Worm (Caenorhabditis elegans) whole organism, late embryonic: Measurements from ENCODE around the gene glt-1.

Experiments used
- K09A11.1 ChIP-seq: sonication (generic microtip); optimal IDR thresholded peaks from 2 replicates; lab custom pipeline; 2017; ENCODE audit warnings: antibody characterized with exemption, mild to moderate bottlenecking, missing genetic modification characterization, missing compliant biosample characterization; ENCODE audit not compliant: insufficient read depth
- T23F11.4 ChIP-seq: fragments of 200-800 bp; sonication (Bioruptor generic); optimal IDR thresholded peaks from 2 replicates; lab custom pipeline; 2018; ENCODE audit warnings: mild to moderate bottlenecking, missing genetic modification characterization, missing compliant biosample characterization
- Y22D7AL.16 ChIP-seq: sonication (generic microtip); optimal IDR thresholded peaks from 2 replicates; lab custom pipeline; 2016; ENCODE audit warnings: missing genetic modification characterization, missing compliant biosample characterization
- ama-1 ChIP-seq: fragments of 150-350 bp; optimal IDR thresholded peaks from 2 replicates; lab custom pipeline; 2014
- ceh-14 ChIP-seq: sonication (generic microtip); optimal IDR thresholded peaks from 2 replicates; lab custom pipeline; 2016; ENCODE audit warnings: missing genotype, missing genetic modification characterization, missing compliant biosample characterization
- ceh-18 ChIP-seq: sonication (generic microtip); optimal IDR thresholded peaks from 2 replicates; lab custom pipeline; 2016; ENCODE audit warnings: missing genetic modification characterization, missing compliant biosample characterization
- ceh-19 ChIP-seq: fragments of 200-800 bp; sonication (Bioruptor generic); optimal IDR thresholded peaks from 2 replicates; lab custom pipeline; 2018; ENCODE audit warnings: mild to moderate bottlenecking, missing genetic modification characterization, missing compliant biosample characterization
- ceh-22 ChIP-seq: sonication (generic microtip); optimal IDR thresholded peaks from 2 replicates; lab custom pipeline; 2017; ENCODE audit warnings: missing biosample characterization, missing genetic modification characterization
- ceh-30 ChIP-seq: fragments of 150-350 bp; optimal IDR thresholded peaks from 2 replicates; lab custom pipeline; 2014; ENCODE audit warnings: missing biosample characterization, missing genetic modification characterization
- fkh-6 ChIP-seq: sonication (generic microtip); optimal IDR thresholded peaks from 2 replicates; lab custom pipeline; 2016; ENCODE audit warnings: missing genetic modification characterization, missing compliant biosample characterization
- gmeb-2 ChIP-seq: sonication (generic microtip); optimal IDR thresholded peaks from 2 replicates; lab custom pipeline; 2016; ENCODE audit warnings: missing genetic modification characterization, inconsistent platforms, missing compliant biosample characterization
- hlh-15 ChIP-seq: sonication (generic microtip); optimal IDR thresholded peaks from 2 replicates; lab custom pipeline; 2016; ENCODE audit warnings: missing genetic modification characterization, missing compliant biosample characterization
- lim-6 ChIP-seq: sonication (generic microtip); optimal IDR thresholded peaks from 2 replicates; lab custom pipeline; 2016; ENCODE audit warnings: missing genetic modification characterization, missing compliant biosample characterization
- lin-11 ChIP-seq: fragments of 200-800 bp; sonication (Bioruptor generic); optimal IDR thresholded peaks from 2 replicates; lab custom pipeline; 2018; ENCODE audit warnings: mild to moderate bottlenecking, missing genetic modification characterization, missing compliant biosample characterization
- nhr-232 ChIP-seq: sonication (generic microtip); optimal IDR thresholded peaks from 2 replicates; lab custom pipeline; 2016; ENCODE audit warnings: missing genetic modification characterization, missing compliant biosample characterization
- npax-4 ChIP-seq: sonication (generic microtip); optimal IDR thresholded peaks from 2 replicates; lab custom pipeline; 2016; ENCODE audit warnings: missing genetic modification characterization, missing compliant biosample characterization
- pag-3 ChIP-seq: sonication (generic microtip); optimal IDR thresholded peaks from 2 replicates; lab custom pipeline; 2016; ENCODE audit warnings: missing compliant biosample characterization, missing genetic modification characterization, borderline replicate concordance
- pat-9 ChIP-seq: fragments of 200-800 bp; sonication (Bioruptor generic); optimal IDR thresholded peaks from 2 replicates; lab custom pipeline; 2018; ENCODE audit warnings: mild to moderate bottlenecking, missing genetic modification characterization, moderate library complexity, missing compliant biosample characterization
- pax-1 ChIP-seq: fragments of 150-350 bp; optimal IDR thresholded peaks from 2 replicates; lab custom pipeline; 2014; ENCODE audit warnings: missing biosample characterization, missing genetic modification characterization
- pha-4 ChIP-seq: fragments of 150-350 bp; optimal IDR thresholded peaks from 2 replicates; lab custom pipeline; 2018; ENCODE audit warnings: missing biosample characterization, missing genetic modification reagents, missing genetic modification characterization
- pros-1 ChIP-seq: fragments of 150-350 bp; optimal IDR thresholded peaks from 2 replicates; lab custom pipeline; 2014; ENCODE audit warnings: missing biosample characterization, missing genetic modification reagents, missing genetic modification characterization
- ref-2 ChIP-seq: sonication (generic microtip); optimal IDR thresholded peaks from 2 replicates; lab custom pipeline; 2016; ENCODE audit warnings: missing genetic modification characterization, missing compliant biosample characterization
- rnt-1 ChIP-seq: sonication (generic microtip); optimal IDR thresholded peaks from 2 replicates; lab custom pipeline; 2016; ENCODE audit warnings: missing genetic modification characterization, missing compliant biosample characterization
- sdc-2 ChIP-seq: sonication (generic microtip); optimal IDR thresholded peaks from 2 replicates; lab custom pipeline; 2016; ENCODE audit warnings: missing genotype, missing genetic modification characterization, missing compliant biosample characterization
- sox-2 ChIP-seq: fragments of 200-800 bp; sonication (Bioruptor generic); IDR thresholded peaks from 2 replicates; pipeline ENCODE4 v1.3.6; 2022; ENCODE audit warnings: missing genetic modification reagents, missing genetic modification characterization, missing compliant biosample characterization
- tbx-2 ChIP-seq: sonication (generic microtip); optimal IDR thresholded peaks from 2 replicates; lab custom pipeline; 2016; ENCODE audit warnings: missing genetic modification characterization, missing compliant biosample characterization
- tbx-7 ChIP-seq: sonication (generic microtip); optimal IDR thresholded peaks from 2 replicates; lab custom pipeline; 2016; ENCODE audit warnings: missing genotype, missing genetic modification characterization, missing compliant biosample characterization
- ttx-3 ChIP-seq: sonication (generic microtip); optimal IDR thresholded peaks from 2 replicates; lab custom pipeline; 2016; ENCODE audit warnings: missing genetic modification reagents, missing genetic modification characterization, missing compliant biosample characterization
- unc-55 ChIP-seq: sonication (generic microtip); optimal IDR thresholded peaks from 2 replicates; lab custom pipeline; 2017; ENCODE audit warnings: missing biosample characterization, missing genetic modification reagents, missing genetic modification characterization
- ztf-16 ChIP-seq: sonication (generic microtip); optimal IDR thresholded peaks from 2 replicates; lab custom pipeline; 2017; ENCODE audit warnings: missing genetic modification characterization, missing compliant biosample characterization

Gene glt-1

DNA sequence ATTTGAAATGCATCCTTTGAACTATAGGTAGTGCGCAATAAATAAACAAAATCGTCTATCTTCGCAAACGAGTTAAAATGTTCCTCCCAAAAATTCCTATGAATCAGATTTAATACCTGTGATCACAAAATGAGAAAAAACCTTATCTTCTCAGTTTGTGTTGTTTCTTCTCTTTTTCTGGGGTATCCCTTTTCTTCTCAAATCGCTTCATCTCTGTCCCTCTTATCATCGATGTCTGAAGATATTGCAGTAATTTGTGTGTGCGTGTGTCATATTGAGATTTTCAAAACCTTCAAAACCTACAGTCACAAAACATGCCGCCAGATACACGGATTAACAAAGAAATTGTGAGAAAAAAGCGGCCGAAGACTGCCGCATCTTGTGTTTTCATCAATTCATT, at the start of gene glt-1:
TSS of gene glt-1 (plus strand) at position 251 of the 400 bp plus-strand sequence.
- no peak for TF ChIP-seq ttx-3 (tag; lab: Kevin White, UChicago)
- TF ChIP-seq, all 69 proteins: peak for 0

ce11 chrX:3451122-3451521, 44.7 kb upstream of the glt-1 start, which contains the start of gene ZK813.5:
Gene ZK813.5 (minus strand): TSS chrX:3451222.
- TF ChIP-seq ceh-30 (no peak), sdc-2 (no peak), hlh-15 (tag; lab: Kevin White, UChicago) (no peak), ceh-14 (tag; lab: Kevin White, UChicago) (no peak), ama-1 (lab: Kevin White, UChicago) (no peak), sox-2 (no peak), T23F11.4 (GFP tag; lab: Kevin White, UChicago) (no peak), npax-4 (tag; lab: Kevin White, UChicago) (no peak), pag-3 (tag; lab: Kevin White, UChicago) (no peak), pax-1 (no peak), lin-11 (tag; lab: Kevin White, UChicago) (no peak), pat-9 (tag; lab: Kevin White, UChicago) (no peak), nhr-232 (tag; lab: Kevin White, UChicago) (no peak), pros-1 (no peak), rnt-1 (tag; lab: Kevin White, UChicago) (no peak)

DNA sequence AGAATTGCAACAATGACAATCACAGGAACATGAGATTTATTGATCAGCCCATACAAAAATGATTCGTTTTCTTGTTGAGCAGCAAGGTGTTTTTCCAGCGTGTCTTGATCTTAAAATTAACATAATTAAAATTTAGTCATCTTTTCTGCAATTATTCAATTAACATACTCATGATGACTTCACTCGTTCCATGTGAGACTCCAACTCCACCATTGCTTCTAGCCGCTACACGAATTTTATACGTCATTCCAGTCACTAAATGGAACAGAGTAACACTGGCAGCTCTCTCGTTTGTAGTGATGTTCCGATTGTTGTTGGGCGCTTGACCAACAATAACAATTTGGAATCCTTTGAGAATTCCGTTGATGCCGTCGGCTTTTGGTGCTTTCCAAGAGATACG, 42.0 kb upstream of the glt-1 start:
- TF ChIP-seq lin-11 (tag; lab: Kevin White, UChicago), result no peak
- TF ChIP-seq K09A11.1 (tag; lab: Kevin White, UChicago), result no peak
- TF ChIP-seq ceh-22 (tag; lab: Kevin White, UChicago), result no peak
- no peak for TF ChIP-seq ref-2 (tag; lab: Kevin White, UChicago)
- TF ChIP-seq lim-6 (tag; lab: Kevin White, UChicago), result no peak
- no peak for TF ChIP-seq unc-55 (GFP tag; lab: Kevin White, UChicago)
- TF ChIP-seq tbx-7 (tag; lab: Kevin White, UChicago), result no peak
- no peak for TF ChIP-seq pag-3 (tag; lab: Kevin White, UChicago)
- TF ChIP-seq ama-1 (lab: Kevin White, UChicago), result no peak
- no peak for TF ChIP-seq pat-9 (tag; lab: Kevin White, UChicago)
- no peak for TF ChIP-seq Y22D7AL.16

DNA sequence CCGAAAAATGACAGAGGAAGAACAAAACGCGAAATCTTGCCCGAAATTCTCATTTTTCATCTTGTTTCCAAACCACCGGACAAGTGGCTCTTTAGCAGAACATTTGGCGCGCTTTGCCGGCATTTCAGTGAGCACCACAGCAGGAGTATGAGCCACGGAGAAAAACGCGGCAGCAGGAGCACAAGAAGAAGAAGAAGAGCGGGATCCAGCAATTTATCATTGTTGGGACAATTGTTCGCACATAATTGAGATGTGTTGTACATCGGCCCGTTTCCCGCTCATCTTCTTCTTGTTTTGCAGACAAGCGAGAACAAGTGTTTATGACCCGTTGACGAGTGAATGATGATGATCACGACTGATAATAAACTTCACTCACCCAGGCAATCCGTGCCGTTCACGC, 40.3 kb upstream of the glt-1 start:
- TF ChIP-seq hlh-15 (tag; lab: Kevin White, UChicago) (no peak), ceh-18 (tag; lab: Kevin White, UChicago) (peak; percentile 40), ama-1 (lab: Kevin White, UChicago) (no peak), rnt-1 (tag; lab: Kevin White, UChicago) (peak; percentile 74), unc-55 (GFP tag; lab: Kevin White, UChicago) (peak; percentile 88), tbx-2 (tag; lab: Kevin White, UChicago) (peak; percentile 27), gmeb-2 (tag; lab: Kevin White, UChicago) (no peak)

DNA sequence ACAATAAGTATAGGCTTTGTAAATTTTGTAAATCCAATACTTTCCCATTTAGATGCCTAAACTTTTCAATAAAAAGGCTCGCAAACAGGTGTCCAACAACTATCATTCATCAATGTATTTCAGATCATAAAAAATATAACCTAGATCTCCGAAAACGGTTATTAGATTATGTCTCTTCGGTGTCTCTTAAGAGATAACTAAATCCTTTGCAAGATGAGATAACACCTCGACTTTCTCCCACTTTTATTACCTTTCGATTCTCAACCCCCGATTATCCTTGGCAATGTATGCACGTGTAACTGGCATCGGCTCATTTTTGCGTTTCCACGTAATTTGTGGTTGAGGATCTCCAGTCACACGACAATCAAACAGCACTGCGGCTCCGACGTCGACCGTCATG, 33.7 kb upstream of the glt-1 start:
- TF ChIP-seq ceh-19 (GFP tag; lab: Kevin White, UChicago), result no peak

DNA sequence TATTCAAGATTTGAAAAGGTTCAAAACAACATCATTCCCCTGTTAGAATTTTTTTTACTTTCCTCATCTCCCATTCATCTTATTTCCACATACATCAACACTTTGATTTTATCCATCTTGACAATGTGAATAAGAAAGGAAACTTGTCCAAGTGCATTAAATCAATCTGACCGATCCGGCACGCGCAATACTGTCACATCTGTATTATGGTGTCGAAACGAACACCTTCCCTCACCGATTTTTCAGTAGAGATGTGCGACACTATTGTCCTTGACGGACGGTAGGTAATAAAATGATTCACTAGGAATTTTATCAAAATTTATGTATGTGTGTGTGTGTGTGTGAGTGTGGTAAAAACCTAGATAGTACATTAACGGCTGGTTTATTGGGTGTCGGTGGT, 32.0 kb upstream of the glt-1 start:
- TF ChIP-seq ceh-19 (GFP tag; lab: Kevin White, UChicago), result no peak
- TF ChIP-seq gmeb-2 (tag; lab: Kevin White, UChicago), result no peak
- TF ChIP-seq pha-4 (tag; lab: Kevin White, UChicago), result no peak
- no peak for TF ChIP-seq fkh-6 (tag; lab: Kevin White, UChicago)
- no peak for TF ChIP-seq ztf-16 (tag; lab: Kevin White, UChicago)
- TF ChIP-seq, all 69 proteins: peak for 0
